Fruit fly (Drosophila melanogaster): ENCODE results near the gene Adgf-C.

The Adgf-C gene

DNA sequence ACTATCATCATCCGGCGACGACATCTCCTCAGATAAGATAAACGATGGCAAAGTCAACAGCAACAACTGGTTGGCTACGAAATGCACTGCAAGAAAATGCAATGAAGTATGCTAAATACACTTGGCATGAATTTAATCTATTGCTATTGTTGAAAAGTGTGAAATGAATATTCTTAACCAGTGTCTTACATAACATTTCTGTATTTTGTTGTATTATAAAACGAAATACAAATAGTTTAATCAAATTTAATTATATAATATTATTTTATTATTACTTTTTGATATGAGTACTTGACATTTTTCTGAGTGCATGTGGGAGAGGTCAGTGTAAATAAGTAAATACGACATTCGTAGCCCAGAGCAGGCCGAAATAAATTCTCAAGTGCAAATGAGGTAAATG lies 7.0 kb downstream of the Adgf-C start (continued):
- TF ChIP-seq Eip78C (GFP tag): peak; percentile 74
- no peak for TF ChIP-seq Ets21C (GFP tag; optimal IDR thresholded peaks at IDR 0.05)
- peak; percentile 33 for TF ChIP-seq CG6792 (GFP tag; optimal IDR thresholded peaks at IDR 0.05)
- no peak for TF ChIP-seq Smox (GFP tag; optimal IDR thresholded peaks at IDR 0.05)
- TF ChIP-seq CG11762 (GFP tag; optimal IDR thresholded peaks at IDR 0.05; ENCODE audit: insufficient read depth): peak; percentile 5
- TF ChIP-seq Lpt (GFP tag; optimal IDR thresholded peaks at IDR 0.05): peak; percentile 39
- TF ChIP-seq Blimp-1 (GFP tag; optimal IDR thresholded peaks at IDR 0.05): no peak
- peak; percentile 54 for TF ChIP-seq CG3032 (tag; optimal IDR thresholded peaks at IDR 0.05)
- TF ChIP-seq Hr38 (GFP tag; optimal IDR thresholded peaks at IDR 0.05): no peak
- no peak for TF ChIP-seq Eip75B (GFP tag; optimal IDR thresholded peaks at IDR 0.05)
- no peak for TF ChIP-seq CG31627 (GFP tag; optimal IDR thresholded peaks at IDR 0.05)
- peak; percentile 53 for TF ChIP-seq CG6276 (GFP tag; optimal IDR thresholded peaks at IDR 0.05)
- no peak for TF ChIP-seq Eip93F (GFP tag; optimal IDR thresholded peaks at IDR 0.05)
- TF ChIP-seq salr (GFP tag; optimal IDR thresholded peaks at IDR 0.05): peak in 1 of 2 experiments; percentile 44
- TF ChIP-seq fkh (GFP tag; optimal IDR thresholded peaks at IDR 0.05): peak; percentile 41
- no peak for TF ChIP-seq dac (GFP tag; optimal IDR thresholded peaks at IDR 0.05)
- peak; percentile 49 for TF ChIP-seq CG9139 (GFP tag; optimal IDR thresholded peaks at IDR 0.05)
- peak; percentile 40 for TF ChIP-seq pdm3 (GFP tag; optimal IDR thresholded peaks at IDR 0.05)
- TF ChIP-seq fd59A (GFP tag; optimal IDR thresholded peaks at IDR 0.05): no peak

- TF ChIP-seq Ets96B (tag; optimal IDR thresholded peaks at IDR 0.05): no peak
- TF ChIP-seq Eip78C (GFP tag): peak; percentile 70
- TF ChIP-seq Hr39 (GFP tag; optimal IDR thresholded peaks at IDR 0.05): peak; percentile 18
- TF ChIP-seq Blimp-1 (GFP tag; optimal IDR thresholded peaks at IDR 0.05): no peak
- TF ChIP-seq CG32006 (GFP tag; optimal IDR thresholded peaks at IDR 0.05): no peak
- no peak for TF ChIP-seq CG6276 (GFP tag; optimal IDR thresholded peaks at IDR 0.05)
- no peak for TF ChIP-seq Lpt (GFP tag; optimal IDR thresholded peaks at IDR 0.05)
- no peak for TF ChIP-seq spab (GFP tag; optimal IDR thresholded peaks at IDR 0.05)
- peak; percentile 6 for TF ChIP-seq CG6808 (GFP tag; optimal IDR thresholded peaks at IDR 0.05)
- TF ChIP-seq Eip93F (GFP tag; optimal IDR thresholded peaks at IDR 0.05): no peak
- TF ChIP-seq eg (GFP tag; IDR thresholded peaks at IDR 0.05): peak; percentile 49; the same call in 1 of the 3 replicates
- peak; percentile 52 for TF ChIP-seq Gug (GFP tag; IDR thresholded peaks at IDR 0.05)
- peak; percentile 21 for TF ChIP-seq esn (GFP tag; optimal IDR thresholded peaks at IDR 0.05)
- TF ChIP-seq salr (GFP tag; optimal IDR thresholded peaks at IDR 0.05): peak in 1 of 2 experiments; percentile 53
- peak; percentile 6 for TF ChIP-seq Met (GFP tag; optimal IDR thresholded peaks at IDR 0.05)
- peak; percentile 6 for TF ChIP-seq lz (GFP tag; optimal IDR thresholded peaks at IDR 0.05)
- no peak for TF ChIP-seq Sox102F (GFP tag; optimal IDR thresholded peaks at IDR 0.05)
- TF ChIP-seq CG8319 (GFP tag; optimal IDR thresholded peaks at IDR 0.05): no peak
- TF ChIP-seq CG7368 (GFP tag; optimal IDR thresholded peaks at IDR 0.05): peak; percentile 41
- no peak for TF ChIP-seq CG15336 (GFP tag; IDR thresholded peaks at IDR 0.05)
- peak; percentile 32 for TF ChIP-seq dsx (GFP tag; optimal IDR thresholded peaks at IDR 0.05; ENCODE audit: poor library complexity, severe bottlenecking)
- no peak for TF ChIP-seq pdm3 (GFP tag; optimal IDR thresholded peaks at IDR 0.05)
- TF ChIP-seq CG3032 (tag; optimal IDR thresholded peaks at IDR 0.05): peak; percentile 1
- no peak for TF ChIP-seq dac (GFP tag; optimal IDR thresholded peaks at IDR 0.05)
- TF ChIP-seq CG31627 (GFP tag; optimal IDR thresholded peaks at IDR 0.05): no peak
- TF ChIP-seq CG16779 (tag; optimal IDR thresholded peaks at IDR 0.05): no peak
- peak; percentile 8 for TF ChIP-seq CG10631 (GFP tag; optimal IDR thresholded peaks at IDR 0.05)
- TF ChIP-seq cyc (GFP tag; optimal IDR thresholded peaks at IDR 0.05): peak; percentile 9
- peak; percentile 56 for TF ChIP-seq fkh (GFP tag; optimal IDR thresholded peaks at IDR 0.05)
- no peak for TF ChIP-seq ss (GFP tag; optimal IDR thresholded peaks at IDR 0.05)
- no peak for TF ChIP-seq achi (GFP tag; optimal IDR thresholded peaks at IDR 0.05)
- TF ChIP-seq fd59A (GFP tag; optimal IDR thresholded peaks at IDR 0.05): peak; percentile 19
- no peak for TF ChIP-seq CG8119 (GFP tag; IDR thresholded peaks at IDR 0.05)
- TF ChIP-seq CG3919 (GFP tag; optimal IDR thresholded peaks at IDR 0.05): peak; percentile 43
- TF ChIP-seq CG6854 (GFP tag; optimal IDR thresholded peaks at IDR 0.05): no peak
- no peak for TF ChIP-seq Hr4 (GFP tag; optimal IDR thresholded peaks at IDR 0.05)
- TF ChIP-seq Sox14 (GFP tag; optimal IDR thresholded peaks at IDR 0.05): no peak
- TF ChIP-seq CG8632 (GFP tag; optimal IDR thresholded peaks at IDR 0.05): no peak
- peak; percentile 56; the same call in 2 of the 3 replicates for TF ChIP-seq CG6163 (GFP tag; IDR thresholded peaks at IDR 0.05)
- TF ChIP-seq acj6 (GFP tag; optimal IDR thresholded peaks at IDR 0.05): no peak
- no peak for TF ChIP-seq CG11294 (GFP tag; IDR thresholded peaks at IDR 0.05)
- TF ChIP-seq Smox (GFP tag; optimal IDR thresholded peaks at IDR 0.05): no peak
Measured at dm6 chr3R:13713984-13714532, 7.5 kb downstream of the Adgf-C start.
